Worm (Caenorhabditis elegans) whole organism, L2 larva: ENCODE measurements around the gene F58E6.13.

ENCODE experiments used
- R02D3.7 ChIP-seq: fragments of 150-350 bp; optimal IDR thresholded peaks from 2 replicates; lab custom pipeline; 2014; ENCODE audit warnings: missing biosample characterization, missing genetic modification characterization
- ama-1 ChIP-seq: fragments of 150-350 bp; optimal IDR thresholded peaks from 2 replicates; lab custom pipeline; 2018; ENCODE audit warnings: inconsistent platforms
- ceh-82 ChIP-seq: fragments of 150-350 bp; optimal IDR thresholded peaks from 2 replicates; lab custom pipeline; 2014; ENCODE audit warnings: missing biosample characterization, missing genetic modification characterization
- elt-3 ChIP-seq: sonication (generic microtip); optimal IDR thresholded peaks from 2 replicates; lab custom pipeline; 2017; ENCODE audit warnings: missing biosample characterization, missing genetic modification characterization
- lin-13 ChIP-seq: fragments of 150-350 bp; optimal IDR thresholded peaks from 2 replicates; lab custom pipeline; 2014; ENCODE audit warnings: missing biosample characterization, missing genetic modification reagents, missing genetic modification characterization
- lin-39 ChIP-seq: fragments of 150-350 bp; optimal IDR thresholded peaks from 2 replicates; lab custom pipeline; 2014; ENCODE audit warnings: missing biosample characterization, missing genetic modification reagents, missing genetic modification characterization
- lsy-2 ChIP-seq, 2 experiments: fragments of 150-350 bp in 1 of 2; sonication (generic microtip) in 1 of 2; optimal IDR thresholded peaks; 2 replicates each; lab custom pipeline; 2014 to 2017; ENCODE audit warnings: missing biosample characterization in 2 of 2, missing genetic modification characterization in 2 of 2
- nhr-12 ChIP-seq: fragments of 150-350 bp; optimal IDR thresholded peaks from 2 replicates; lab custom pipeline; 2014; ENCODE audit warnings: missing biosample characterization, missing genetic modification characterization
- sem-4 ChIP-seq: fragments of 150-350 bp; optimal IDR thresholded peaks from 2 replicates; lab custom pipeline; 2014; ENCODE audit warnings: missing biosample characterization, missing genetic modification reagents, missing genetic modification characterization
- sma-9 ChIP-seq, 2 experiments: fragments of 150-350 bp in 1 of 2; sonication (generic microtip) in 1 of 2; optimal IDR thresholded peaks; 2 replicates each; lab custom pipeline; 2014 to 2016; ENCODE audit warnings: missing genetic modification characterization in 2 of 2, mild to moderate bottlenecking in 1 of 2, missing biosample characterization in 1 of 2, missing compliant biosample characterization in 1 of 2, missing genetic modification reagents in 1 of 2, moderate library complexity in 1 of 2
- ztf-11 ChIP-seq: sonication (generic microtip); optimal IDR thresholded peaks from 2 replicates; lab custom pipeline; 2017; ENCODE audit warnings: missing biosample characterization, missing genetic modification characterization
- ztf-4 ChIP-seq: fragments of 150-350 bp; optimal IDR thresholded peaks from 2 replicates; lab custom pipeline; 2014; ENCODE audit warnings: missing biosample characterization, missing genetic modification characterization

ce11 chrV:9714909-9715308, 30.1 kb upstream of the F58E6.13 start, which contains the start of gene F40F9.3:
- TF ChIP-seq ama-1 (lab: Kevin White, UChicago), result no peak
- TF ChIP-seq sma-9 (GFP tag; optimal IDR thresholded peaks at IDR 0.05; lab: Kevin White, UChicago), result no peak
- no peak for TF ChIP-seq sma-9 (tag; optimal IDR thresholded peaks at IDR 0.05; lab: Kevin White, UChicago)
- no peak for TF ChIP-seq ztf-4 (tag; lab: Kevin White, UChicago)
- no peak for TF ChIP-seq ceh-82 (tag; lab: Kevin White, UChicago)
- no peak for TF ChIP-seq lsy-2 (tag; optimal IDR thresholded peaks at IDR 0.05; lab: Kevin White, UChicago)
- no peak for TF ChIP-seq lin-13
- no peak for TF ChIP-seq ztf-11 (tag; lab: Kevin White, UChicago)
- TF ChIP-seq R02D3.7, result no peak
- TF ChIP-seq sem-4 (tag; lab: Kevin White, UChicago), result no peak
- no peak for TF ChIP-seq elt-3 (tag; lab: Kevin White, UChicago)
- TF ChIP-seq lin-39 (tag; lab: Kevin White, UChicago), result no peak
- no peak for TF ChIP-seq nhr-12 (tag; lab: Kevin White, UChicago)
